Worm (Caenorhabditis elegans): ENCODE measurements around the gene snb-6.

snb-6 gene

DNA sequence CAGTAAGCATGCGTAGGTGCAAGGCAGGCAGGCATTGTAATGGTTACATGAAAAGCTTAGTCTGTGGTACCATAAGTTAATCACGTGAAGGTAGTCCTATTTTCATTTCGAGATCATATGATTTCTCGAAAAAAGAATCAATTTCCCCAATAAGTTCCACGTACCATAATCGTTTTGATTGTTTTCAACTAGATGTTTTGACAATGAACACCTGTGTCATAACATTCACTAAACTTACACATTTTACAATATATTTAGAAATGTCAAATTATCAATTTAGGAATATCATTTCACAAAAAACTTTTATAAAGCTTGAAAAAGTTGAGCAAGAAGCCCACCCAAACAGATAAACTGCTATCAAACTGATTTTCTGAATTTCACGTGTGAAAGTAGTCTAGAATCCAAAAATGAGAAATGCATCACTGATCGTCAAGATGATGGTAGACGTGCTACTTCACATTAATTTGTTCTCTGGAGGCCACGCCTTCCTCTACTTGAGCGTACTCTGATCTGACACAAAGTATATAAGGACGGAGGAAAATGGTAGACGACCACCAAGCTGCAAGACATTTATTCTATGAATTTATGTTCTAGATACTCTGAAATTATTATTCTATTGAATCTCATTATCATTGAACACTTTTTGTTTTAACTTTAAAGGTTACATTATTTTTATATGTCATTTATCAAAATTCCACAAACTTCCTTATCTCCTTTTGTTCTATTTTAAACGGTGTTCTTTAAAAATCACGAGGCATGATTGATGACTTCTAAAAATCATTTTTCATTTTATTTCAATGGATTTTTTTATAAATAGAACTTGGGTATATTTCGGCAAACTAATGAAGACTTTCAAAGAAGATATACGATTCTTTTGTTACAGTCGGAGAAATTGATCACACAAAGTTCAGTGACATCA, 40.3 kb downstream of the snb-6 start, which contains the start of gene F46C5.10:
F46C5.10 (minus strand) TSS at position 51 of the 919 bp plus-strand sequence.
- TF ChIP-seq C04F5.9 (tag; optimal IDR thresholded peaks at IDR 0.05) (no peak), egl-13 (tag; optimal IDR thresholded peaks at IDR 0.05) (no peak), xbp-1 (tag; optimal IDR thresholded peaks at IDR 0.05) (no peak), lsy-2 (tag; optimal IDR thresholded peaks at IDR 0.05) (peak in 1 of 2 experiments; percentile 23), elt-2 (tag; optimal IDR thresholded peaks at IDR 0.05) (no peak), nhr-28 (tag; optimal IDR thresholded peaks at IDR 0.05) (no peak), ama-1 (optimal IDR thresholded peaks at IDR 0.05) (no peak), mep-1 (tag; optimal IDR thresholded peaks at IDR 0.05) (peak; percentile 5), nhr-47 (tag; optimal IDR thresholded peaks at IDR 0.05) (peak; percentile 27), tbx-2 (tag; optimal IDR thresholded peaks at IDR 0.05) (peak; percentile 25), nhr-20 (tag; optimal IDR thresholded peaks at IDR 0.05) (peak; percentile 55), nhr-76 (tag; optimal IDR thresholded peaks at IDR 0.05) (no peak), mef-2 (tag; optimal IDR thresholded peaks at IDR 0.05) (no peak), skn-1 (tag; optimal IDR thresholded peaks at IDR 0.05) (no peak), lin-35 (GFP tag; optimal IDR thresholded peaks at IDR 0.05) (peak in 1 of 2 experiments; percentile 33), jun-1 (tag; optimal IDR thresholded peaks at IDR 0.05) (no peak), pax-3 (tag; optimal IDR thresholded peaks at IDR 0.05) (no peak), unc-98 (GFP tag; IDR thresholded peaks at IDR 0.05) (no peak), nhr-85 (tag) (peak; percentile 88), swsn-7 (tag; optimal IDR thresholded peaks at IDR 0.05) (no peak), unc-30 (tag; optimal IDR thresholded peaks at IDR 0.05) (no peak), hlh-17 (GFP tag; optimal IDR thresholded peaks at IDR 0.05; ENCODE audit: borderline replicate concordance) (no peak), snu-23 (GFP tag; optimal IDR thresholded peaks at IDR 0.05) (peak; percentile 6), zip-4 (GFP tag; optimal IDR thresholded peaks at IDR 0.05) (no peak), C16A3.4 (tag; optimal IDR thresholded peaks at IDR 0.05) (no peak), hpl-2 (GFP tag; optimal IDR thresholded peaks at IDR 0.05) (no peak), lin-15B (tag; optimal IDR thresholded peaks at IDR 0.05) (no peak), F16B12.6 (tag; optimal IDR thresholded peaks at IDR 0.05) (no peak), grh-1 (GFP tag; IDR thresholded peaks at IDR 0.05) (no peak), dpl-1 (GFP tag; optimal IDR thresholded peaks at IDR 0.05) (no peak), nhr-19 (GFP tag; conservative IDR thresholded peaks at IDR 0.05) (peak; percentile 87), elt-3 (tag; optimal IDR thresholded peaks at IDR 0.05) (peak in 3 of 6 experiments; percentile 17 to 46 (median 17)), sup-37 (GFP tag; optimal IDR thresholded peaks at IDR 0.05) (no peak), egl-27 (tag; optimal IDR thresholded peaks at IDR 0.05) (no peak), nhr-237 (tag; optimal IDR thresholded peaks at IDR 0.05) (no peak), sptf-1 (tag; optimal IDR thresholded peaks at IDR 0.05) (no peak), ces-1 (GFP tag; optimal IDR thresholded peaks at IDR 0.05) (no peak), nhr-90 (tag; optimal IDR thresholded peaks at IDR 0.05; ENCODE audit: poor library complexity) (peak; percentile 67), efl-1 (optimal IDR thresholded peaks at IDR 0.05) (no peak), efl-1 (GFP tag; optimal IDR thresholded peaks at IDR 0.05 in 1 of 2) (peak in 1 of 2 experiments; percentile 67), ceh-8 (GFP tag; optimal IDR thresholded peaks at IDR 0.05) (no peak), Y116A8C.19 (tag; optimal IDR thresholded peaks at IDR 0.05; ENCODE audit: borderline replicate concordance) (no peak), mdl-1 (tag; optimal IDR thresholded peaks at IDR 0.05) (no peak), lir-3 (tag; optimal IDR thresholded peaks at IDR 0.05; ENCODE audit: poor library complexity) (no peak), lin-14 (GFP tag; optimal IDR thresholded peaks at IDR 0.05) (no peak), irx-1 (tag; optimal IDR thresholded peaks at IDR 0.05) (no peak), pag-3 (tag; optimal IDR thresholded peaks at IDR 0.05; ENCODE audit: borderline replicate concordance, insufficient read depth) (no peak), ceh-88 (GFP tag; IDR thresholded peaks at IDR 0.05) (no peak), nhr-71 (tag; optimal IDR thresholded peaks at IDR 0.05) (peak; percentile 58), efl-3 (GFP tag; optimal IDR thresholded peaks at IDR 0.05) (no peak), tlp-1 (tag; optimal IDR thresholded peaks at IDR 0.05) (no peak)
